Fruit fly (Drosophila melanogaster): ENCODE results near the gene Pgant7.

Gene Pgant7

DNA sequence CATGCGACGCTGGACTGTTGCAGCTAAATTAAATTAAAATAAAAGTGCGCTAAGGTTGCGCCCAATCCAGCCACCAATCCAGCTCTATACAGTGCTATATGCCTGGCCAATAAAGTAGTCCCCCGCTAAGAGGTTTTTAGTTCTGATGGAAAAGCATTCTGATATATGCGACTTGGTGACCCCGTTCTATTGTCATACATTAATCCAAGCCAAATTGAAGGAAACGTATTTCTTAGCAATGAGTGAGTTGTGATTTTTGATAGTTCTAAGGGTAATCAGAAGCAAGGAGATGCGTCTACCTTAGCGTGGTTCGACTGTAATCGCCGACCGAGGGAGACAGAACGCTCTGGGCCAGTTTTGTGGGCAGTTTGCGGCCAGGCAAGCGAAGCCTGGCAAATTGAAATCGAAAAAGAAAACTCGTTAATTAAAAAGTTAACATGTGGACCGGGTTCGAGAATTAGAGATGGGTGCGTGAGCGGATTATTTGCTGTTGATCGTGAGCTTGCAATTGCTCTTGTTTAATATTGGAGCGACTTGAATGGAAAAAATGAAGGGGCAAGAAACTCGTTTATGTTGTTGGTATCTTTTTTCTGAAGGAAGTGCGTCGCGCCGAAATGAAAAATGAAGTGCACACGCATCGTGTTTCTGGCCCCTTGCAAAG is 38.5 kb upstream of the Pgant7 start (continued):
- no peak for TF ChIP-seq CG11762 (GFP tag; optimal IDR thresholded peaks at IDR 0.05; ENCODE audit: insufficient read depth)
- peak; percentile 88 for TF ChIP-seq Eip78C (GFP tag)
- TF ChIP-seq CG10631 (GFP tag; optimal IDR thresholded peaks at IDR 0.05) = peak; percentile 62
- TF ChIP-seq CG9139 (GFP tag; optimal IDR thresholded peaks at IDR 0.05) = no peak
- peak; percentile 75 for TF ChIP-seq Ets96B (tag; optimal IDR thresholded peaks at IDR 0.05)
- peak; percentile 73 for TF ChIP-seq lz (GFP tag; optimal IDR thresholded peaks at IDR 0.05)
- TF ChIP-seq Blimp-1 (GFP tag; optimal IDR thresholded peaks at IDR 0.05) = peak; percentile 26
- TF ChIP-seq Lpt (GFP tag; optimal IDR thresholded peaks at IDR 0.05) = no peak
- peak; percentile 64 for TF ChIP-seq topi (GFP tag; optimal IDR thresholded peaks at IDR 0.05)
- peak; percentile 53 for TF ChIP-seq CG1621 (tag; optimal IDR thresholded peaks at IDR 0.05)
- TF ChIP-seq CG8632 (GFP tag; optimal IDR thresholded peaks at IDR 0.05) = peak; percentile 68
- TF ChIP-seq CG3919 (GFP tag; optimal IDR thresholded peaks at IDR 0.05) = peak; percentile 75
- peak; percentile 75 for TF ChIP-seq OdsH (GFP tag; optimal IDR thresholded peaks at IDR 0.05)
- TF ChIP-seq CG8319 (GFP tag; optimal IDR thresholded peaks at IDR 0.05) = peak; percentile 69
- TF ChIP-seq Met (GFP tag; optimal IDR thresholded peaks at IDR 0.05) = peak; percentile 72
- peak; percentile 75 for TF ChIP-seq CG10669 (GFP tag; optimal IDR thresholded peaks at IDR 0.05)
- TF ChIP-seq CG6854 (GFP tag; optimal IDR thresholded peaks at IDR 0.05) = peak; percentile 53
- peak; percentile 53 for TF ChIP-seq Ets21C (GFP tag; optimal IDR thresholded peaks at IDR 0.05)
- peak; percentile 52 for TF ChIP-seq CG31627 (GFP tag; optimal IDR thresholded peaks at IDR 0.05)
- peak; percentile 67 for TF ChIP-seq CG6808 (GFP tag; optimal IDR thresholded peaks at IDR 0.05)

DNA sequence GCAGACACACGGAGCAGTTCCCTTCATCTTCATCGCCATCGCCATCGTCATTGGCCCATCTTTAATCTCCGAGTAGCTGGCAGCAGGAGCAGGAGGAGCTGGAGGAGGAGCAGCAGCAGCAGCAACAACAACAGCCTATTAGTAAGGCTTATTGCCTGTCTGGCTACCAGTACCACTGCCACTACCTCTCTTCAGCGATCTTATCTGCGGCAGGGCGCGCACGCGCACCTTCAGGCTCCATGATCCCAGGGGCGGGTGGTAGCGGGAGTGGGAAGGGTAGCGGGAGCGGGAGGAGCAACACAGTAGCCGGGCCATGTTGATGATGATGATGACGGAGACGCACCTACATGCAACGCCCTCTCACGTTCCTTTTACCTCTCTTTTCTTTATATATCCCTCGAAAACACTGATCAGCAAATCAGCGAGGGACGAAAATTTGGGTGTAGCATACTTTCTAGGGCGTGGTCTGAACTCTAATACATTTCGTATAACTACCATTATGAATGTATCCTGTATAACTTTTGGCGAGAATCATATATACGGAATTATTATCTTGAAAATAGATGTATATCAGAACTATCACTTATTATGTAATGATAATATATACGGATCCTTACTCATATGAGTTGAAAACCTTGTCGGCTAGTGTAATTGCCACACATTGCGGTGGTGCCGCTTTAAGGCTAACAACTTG is 37.4 kb upstream of the Pgant7 start:
- TF ChIP-seq Sox15 (GFP tag; optimal IDR thresholded peaks at IDR 0.05) (no peak), Ets21C (GFP tag; optimal IDR thresholded peaks at IDR 0.05) (no peak), Lpt (GFP tag; optimal IDR thresholded peaks at IDR 0.05) (no peak), Hr39 (GFP tag; optimal IDR thresholded peaks at IDR 0.05) (no peak), salr (GFP tag; optimal IDR thresholded peaks at IDR 0.05) (no peak), ss (GFP tag; optimal IDR thresholded peaks at IDR 0.05) (peak; percentile 24 to 80), CG3032 (tag; optimal IDR thresholded peaks at IDR 0.05) (peak; percentile 57), CG6854 (GFP tag; optimal IDR thresholded peaks at IDR 0.05) (no peak), Eip75B (GFP tag; optimal IDR thresholded peaks at IDR 0.05) (no peak), OdsH (GFP tag; optimal IDR thresholded peaks at IDR 0.05) (peak; percentile 8), cyc (GFP tag; optimal IDR thresholded peaks at IDR 0.05) (no peak), CG10669 (GFP tag; optimal IDR thresholded peaks at IDR 0.05) (peak; percentile 43), svp (GFP tag) (peak; percentile 72), Gug (GFP tag; IDR thresholded peaks at IDR 0.05) (no peak), CG9139 (GFP tag; optimal IDR thresholded peaks at IDR 0.05) (no peak), Smox (GFP tag; optimal IDR thresholded peaks at IDR 0.05) (no peak), achi (GFP tag; optimal IDR thresholded peaks at IDR 0.05) (no peak), pdm3 (GFP tag; optimal IDR thresholded peaks at IDR 0.05) (no peak), CG10631 (GFP tag; optimal IDR thresholded peaks at IDR 0.05) (peak; percentile 35), CG34406 (GFP tag; optimal IDR thresholded peaks at IDR 0.05) (peak; percentile 1), dac (GFP tag; optimal IDR thresholded peaks at IDR 0.05) (no peak), CG16779 (tag; optimal IDR thresholded peaks at IDR 0.05) (no peak), Hr38 (GFP tag; optimal IDR thresholded peaks at IDR 0.05) (no peak), CG6163 (GFP tag; IDR thresholded peaks at IDR 0.05) (no peak), vri (GFP tag; optimal IDR thresholded peaks at IDR 0.05) (no peak), topi (GFP tag; optimal IDR thresholded peaks at IDR 0.05) (no peak), CG4318 (GFP tag; optimal IDR thresholded peaks at IDR 0.05) (no peak), Sox14 (GFP tag; optimal IDR thresholded peaks at IDR 0.05) (no peak), CG8119 (GFP tag; IDR thresholded peaks at IDR 0.05) (no peak), Met (GFP tag; optimal IDR thresholded peaks at IDR 0.05) (peak; percentile 21), CG6276 (GFP tag; optimal IDR thresholded peaks at IDR 0.05) (no peak), CG3919 (GFP tag; optimal IDR thresholded peaks at IDR 0.05) (no peak), CG11294 (GFP tag; IDR thresholded peaks at IDR 0.05) (no peak), Hr4 (GFP tag; optimal IDR thresholded peaks at IDR 0.05) (no peak), CG1621 (tag; optimal IDR thresholded peaks at IDR 0.05) (no peak), net (GFP tag; optimal IDR thresholded peaks at IDR 0.05) (no peak), fd59A (GFP tag; optimal IDR thresholded peaks at IDR 0.05) (peak; percentile 52), CG32006 (GFP tag; optimal IDR thresholded peaks at IDR 0.05) (no peak), CG6808 (GFP tag; optimal IDR thresholded peaks at IDR 0.05) (peak; percentile 45), Eip78C (GFP tag) (peak; percentile 47)

Data from whole organism, prepupa.